Worm (Caenorhabditis elegans) whole organism, L2 larva: Measurements from ENCODE around the gene F48G7.13.

Experiments
- F13H6.1 ChIP-seq: sonication (generic microtip); optimal IDR thresholded peaks from 2 replicates; lab custom pipeline; 2016; ENCODE audit warnings: missing genetic modification characterization, missing compliant biosample characterization
- R02D3.7 ChIP-seq: fragments of 150-350 bp; optimal IDR thresholded peaks from 2 replicates; lab custom pipeline; 2014; ENCODE audit warnings: missing biosample characterization, missing genetic modification characterization
- Y55F3AM.14 ChIP-seq: fragments of 200-800 bp; sonication (Bioruptor generic); optimal IDR thresholded peaks from 2 replicates; lab custom pipeline; 2018; ENCODE audit warnings: mild to moderate bottlenecking, missing genetic modification characterization, missing compliant biosample characterization
- ZK546.5 ChIP-seq: sonication (generic microtip); optimal IDR thresholded peaks from 2 replicates; lab custom pipeline; 2017; ENCODE audit warnings: missing biosample characterization, missing genetic modification characterization
- alr-1 ChIP-seq: fragments of 150-350 bp; optimal IDR thresholded peaks from 2 replicates; lab custom pipeline; 2014; ENCODE audit warnings: missing biosample characterization, missing genetic modification characterization
- aly-2 ChIP-seq: fragments of 150-350 bp; optimal IDR thresholded peaks from 2 replicates; lab custom pipeline; 2014; ENCODE audit warnings: missing biosample characterization, missing genetic modification characterization
- ama-1 ChIP-seq: fragments of 150-350 bp; optimal IDR thresholded peaks from 2 replicates; lab custom pipeline; 2018; ENCODE audit warnings: inconsistent platforms
- ceh-16 ChIP-seq: fragments of 150-350 bp; optimal IDR thresholded peaks from 2 replicates; lab custom pipeline; 2014; ENCODE audit warnings: missing biosample characterization, missing genetic modification characterization
- ceh-82 ChIP-seq: fragments of 150-350 bp; optimal IDR thresholded peaks from 2 replicates; lab custom pipeline; 2014; ENCODE audit warnings: missing biosample characterization, missing genetic modification characterization
- crh-2 ChIP-seq: sonication (generic microtip); optimal IDR thresholded peaks from 2 replicates; lab custom pipeline; 2017; ENCODE audit warnings: missing biosample characterization, missing genetic modification characterization
- elt-1 ChIP-seq: fragments of 150-350 bp; optimal IDR thresholded peaks from 2 replicates; lab custom pipeline; 2014; ENCODE audit warnings: missing biosample characterization, missing genetic modification characterization
- fos-1 ChIP-seq: fragments of 150-350 bp; optimal IDR thresholded peaks from 2 replicates; lab custom pipeline; 2014; ENCODE audit warnings: missing biosample characterization, missing genetic modification characterization
- gmeb-1 ChIP-seq: fragments of 150-350 bp; optimal IDR thresholded peaks from 2 replicates; lab custom pipeline; 2014; ENCODE audit warnings: missing biosample characterization, missing genetic modification characterization
- lin-11 ChIP-seq: fragments of 150-350 bp; sonication (generic microtip); optimal IDR thresholded peaks from 2 replicates; lab custom pipeline; 2014; ENCODE audit warnings: missing biosample characterization, missing genetic modification characterization, inconsistent platforms, mixed read lengths
- lin-39 ChIP-seq: fragments of 150-350 bp; optimal IDR thresholded peaks from 2 replicates; lab custom pipeline; 2014; ENCODE audit warnings: missing biosample characterization, missing genetic modification reagents, missing genetic modification characterization
- lsy-2 ChIP-seq, 2 experiments: fragments of 150-350 bp in 1 of 2; sonication (generic microtip) in 1 of 2; optimal IDR thresholded peaks; 2 replicates each; lab custom pipeline; 2014 to 2017; ENCODE audit warnings: missing biosample characterization in 2 of 2, missing genetic modification characterization in 2 of 2
- mbf-1 ChIP-seq: sonication (generic microtip); optimal IDR thresholded peaks from 2 replicates; lab custom pipeline; 2017; ENCODE audit warnings: missing biosample characterization, missing genetic modification characterization
- mdl-1 ChIP-seq, 2 experiments: fragments of 150-350 bp in 1 of 2; sonication (generic microtip) in 1 of 2; optimal IDR thresholded peaks; 2 replicates each; lab custom pipeline; 2017; ENCODE audit warnings: missing biosample characterization in 2 of 2, missing genetic modification characterization in 2 of 2
- nhr-12 ChIP-seq: fragments of 150-350 bp; optimal IDR thresholded peaks from 2 replicates; lab custom pipeline; 2014; ENCODE audit warnings: missing biosample characterization, missing genetic modification characterization
- nhr-129 ChIP-seq: fragments of 150-350 bp; optimal IDR thresholded peaks from 2 replicates; lab custom pipeline; 2014; ENCODE audit warnings: missing biosample characterization, missing genetic modification characterization
- nhr-21 ChIP-seq: fragments of 150-350 bp; optimal IDR thresholded peaks from 2 replicates; lab custom pipeline; 2014; ENCODE audit warnings: missing biosample characterization, missing genetic modification characterization
- nhr-23 ChIP-seq: fragments of 150-350 bp; optimal IDR thresholded peaks from 2 replicates; lab custom pipeline; 2014; ENCODE audit warnings: missing biosample characterization, missing genetic modification reagents, missing genetic modification characterization
- nhr-237 ChIP-seq: fragments of 150-350 bp; optimal IDR thresholded peaks from 2 replicates; lab custom pipeline; 2014; ENCODE audit warnings: missing biosample characterization, missing genetic modification characterization
- nhr-6 ChIP-seq: fragments of 150-350 bp; optimal IDR thresholded peaks from 2 replicates; lab custom pipeline; 2014; ENCODE audit warnings: missing biosample characterization, missing genetic modification characterization
- nhr-77 ChIP-seq: fragments of 150-350 bp; optimal IDR thresholded peaks from 2 replicates; lab custom pipeline; 2014; ENCODE audit warnings: missing biosample characterization, missing genetic modification characterization
- peb-1 ChIP-seq: fragments of 150-350 bp; optimal IDR thresholded peaks from 2 replicates; lab custom pipeline; 2014; ENCODE audit warnings: missing biosample characterization, missing genetic modification characterization
- sem-4 ChIP-seq: fragments of 150-350 bp; optimal IDR thresholded peaks from 2 replicates; lab custom pipeline; 2014; ENCODE audit warnings: missing biosample characterization, missing genetic modification reagents, missing genetic modification characterization
- skn-1 ChIP-seq: sonication (generic microtip); optimal IDR thresholded peaks from 2 replicates; lab custom pipeline; 2017; ENCODE audit warnings: missing biosample characterization, missing genetic modification characterization
- sma-3 ChIP-seq: sonication (generic microtip); optimal IDR thresholded peaks from 2 replicates; lab custom pipeline; 2016; ENCODE audit warnings: missing genetic modification reagents, missing genetic modification characterization, missing compliant biosample characterization
- snpc-4 ChIP-seq: fragments of 150-350 bp; optimal IDR thresholded peaks from 2 replicates; lab custom pipeline; 2014; ENCODE audit warnings: missing biosample characterization, missing genetic modification characterization
- zag-1 ChIP-seq: fragments of 150-350 bp; optimal IDR thresholded peaks from 2 replicates; lab custom pipeline; 2014; ENCODE audit warnings: missing biosample characterization, missing genetic modification characterization
- ztf-1 ChIP-seq: fragments of 200-800 bp; sonication (Bioruptor generic); conservative IDR thresholded peaks from 2 replicates; pipeline ENCODE4 v1.3.6; 2022; ENCODE audit warnings: missing genetic modification characterization, missing compliant biosample characterization
- ztf-11 ChIP-seq: sonication (generic microtip); optimal IDR thresholded peaks from 2 replicates; lab custom pipeline; 2017; ENCODE audit warnings: missing biosample characterization, missing genetic modification characterization
- ztf-4 ChIP-seq: fragments of 150-350 bp; optimal IDR thresholded peaks from 2 replicates; lab custom pipeline; 2014; ENCODE audit warnings: missing biosample characterization, missing genetic modification characterization

Gene F48G7.13

DNA sequence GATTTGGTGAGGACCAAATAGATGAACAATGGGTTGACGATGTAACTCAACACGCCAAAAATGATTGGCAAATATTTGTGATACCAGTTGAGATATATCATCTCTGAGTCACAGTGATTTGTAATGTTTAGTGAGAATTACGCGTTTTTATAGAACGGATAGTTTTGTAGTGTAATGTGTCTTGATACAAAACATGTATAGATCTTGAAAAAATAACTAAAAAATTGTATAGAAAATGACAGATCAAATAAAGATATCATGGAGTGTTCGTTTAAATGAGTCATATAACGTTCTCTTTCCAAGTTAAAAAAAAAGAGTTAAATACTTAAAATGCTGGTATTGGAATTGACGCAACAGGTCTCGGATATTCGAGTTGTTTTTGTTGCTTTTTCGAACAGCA lies 39.0 kb downstream of the F48G7.13 start, which contains the start of gene srj-6:
Gene srj-6, minus strand, starts transcription at position 101 of the 400 bp plus-strand sequence.
- TF ChIP-seq ceh-16 (tag; lab: Kevin White, UChicago) (no peak), gmeb-1 (no peak), nhr-237 (tag; lab: Kevin White, UChicago) (no peak), ama-1 (lab: Kevin White, UChicago) (no peak), nhr-12 (no peak), ztf-4 (no peak), F13H6.1 (no peak), nhr-6 (no peak), mdl-1 (tag; optimal IDR thresholded peaks at IDR 0.05; lab: Kevin White, UChicago) (no peak), Y55F3AM.14 (GFP tag; lab: Kevin White, UChicago) (no peak), ceh-82 (tag; lab: Kevin White, UChicago) (no peak), sma-3 (GFP tag; lab: Kevin White, UChicago) (no peak), elt-1 (tag; lab: Kevin White, UChicago) (no peak), ZK546.5 (tag; lab: Kevin White, UChicago) (no peak), alr-1 (no peak), nhr-77 (tag; lab: Kevin White, UChicago) (no peak), ztf-11 (tag; lab: Kevin White, UChicago) (no peak), fos-1 (tag; lab: Kevin White, UChicago) (no peak), nhr-129 (tag; lab: Kevin White, UChicago) (no peak)

DNA sequence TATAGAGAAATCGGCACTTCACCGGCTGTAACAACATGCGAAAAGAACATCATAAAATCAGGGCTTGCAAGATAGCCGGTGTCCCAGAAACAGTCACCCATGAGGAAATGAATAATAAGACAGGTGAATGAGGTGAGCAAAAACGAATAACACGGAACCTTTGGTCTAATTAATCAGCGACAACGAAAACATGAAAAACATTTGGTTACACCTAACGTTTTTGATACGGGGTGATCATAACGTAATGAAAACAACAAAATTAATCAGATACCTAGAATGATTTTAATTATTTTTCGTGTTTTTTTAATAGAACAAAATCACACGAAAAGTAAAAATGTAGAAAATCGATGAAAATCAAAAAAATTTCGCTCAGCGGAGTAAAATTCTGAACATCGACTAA lies 40.4 kb downstream of the F48G7.13 start, which contains the start of gene srh-245:
Gene srh-245, minus strand, starts transcription at position 101 of the 400 bp plus-strand sequence.
- TF ChIP-seq skn-1 (tag; lab: Kevin White, UChicago) (no peak), nhr-129 (tag; lab: Kevin White, UChicago) (no peak), ceh-16 (tag; lab: Kevin White, UChicago) (no peak), crh-2 (tag; lab: Kevin White, UChicago) (no peak), lin-39 (tag; lab: Kevin White, UChicago) (no peak)

DNA sequence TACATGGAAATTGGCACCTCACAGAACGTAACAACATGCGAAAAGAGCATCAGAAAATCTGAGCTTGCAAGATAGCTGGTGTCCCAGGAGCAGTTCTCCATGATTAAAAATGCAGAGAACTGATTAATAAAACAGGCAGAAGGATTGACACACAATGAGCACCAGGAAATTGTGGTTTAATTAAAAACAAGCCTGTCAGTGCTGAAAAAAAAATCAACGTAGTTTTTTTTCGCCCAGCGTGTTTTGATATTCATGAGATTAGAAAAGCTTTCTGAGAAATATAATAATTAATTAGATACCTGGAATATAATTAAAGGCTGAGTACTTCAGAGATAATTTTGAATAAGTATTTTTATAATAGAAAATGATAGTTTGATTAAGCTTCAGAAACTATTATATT lies 42.3 kb downstream of the F48G7.13 start, which contains the start of gene srh-246:
Gene srh-246, minus strand, starts transcription at position 101 of the 400 bp plus-strand sequence.
- no peak for TF ChIP-seq ztf-1 (GFP tag; lab: Robert Waterston, UW)
- TF ChIP-seq mbf-1 (tag; lab: Kevin White, UChicago), result no peak
- no peak for TF ChIP-seq lin-11 (tag; lab: Kevin White, UChicago)
- no peak for TF ChIP-seq R02D3.7 (tag; lab: Kevin White, UChicago)
- TF ChIP-seq nhr-21 (tag; lab: Kevin White, UChicago), result no peak
- TF ChIP-seq mdl-1 (tag; optimal IDR thresholded peaks at IDR 0.05; lab: Kevin White, UChicago), result no peak
- no peak for TF ChIP-seq lin-39 (tag; lab: Kevin White, UChicago)
- TF ChIP-seq ceh-82 (tag; lab: Kevin White, UChicago), result no peak
- TF ChIP-seq lsy-2 (tag; optimal IDR thresholded peaks at IDR 0.05; lab: Kevin White, UChicago), result no peak
- TF ChIP-seq zag-1 (tag; lab: Kevin White, UChicago), result no peak

DNA sequence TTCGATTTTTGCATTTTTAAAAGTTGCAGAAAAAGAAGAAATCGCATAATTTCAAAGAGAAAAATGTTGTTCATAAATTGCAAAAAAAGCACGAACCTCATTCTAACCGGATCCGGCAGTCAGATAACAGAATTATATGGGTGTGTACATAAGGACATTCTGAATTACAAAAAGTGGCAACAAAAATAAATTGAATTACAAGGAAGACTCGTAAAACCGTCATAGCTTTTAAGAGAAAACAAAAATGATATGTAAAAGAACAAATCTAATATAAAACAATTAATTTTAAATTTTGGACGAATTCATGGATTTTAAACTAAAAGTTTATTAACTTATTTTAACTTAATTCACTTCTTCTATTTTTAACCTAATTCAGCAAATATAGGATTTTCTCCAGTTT lies 44.8 kb downstream of the F48G7.13 start, which contains the start of gene F31F4.17:
Gene F31F4.17, minus strand, starts transcription at position 101 of the 400 bp plus-strand sequence.
- no peak for TF ChIP-seq mbf-1 (tag; lab: Kevin White, UChicago)
- no peak for TF ChIP-seq nhr-12
- no peak for TF ChIP-seq aly-2
- TF ChIP-seq sem-4 (tag; lab: Kevin White, UChicago), result no peak
- TF ChIP-seq F13H6.1, result no peak
- no peak for TF ChIP-seq ztf-4

DNA sequence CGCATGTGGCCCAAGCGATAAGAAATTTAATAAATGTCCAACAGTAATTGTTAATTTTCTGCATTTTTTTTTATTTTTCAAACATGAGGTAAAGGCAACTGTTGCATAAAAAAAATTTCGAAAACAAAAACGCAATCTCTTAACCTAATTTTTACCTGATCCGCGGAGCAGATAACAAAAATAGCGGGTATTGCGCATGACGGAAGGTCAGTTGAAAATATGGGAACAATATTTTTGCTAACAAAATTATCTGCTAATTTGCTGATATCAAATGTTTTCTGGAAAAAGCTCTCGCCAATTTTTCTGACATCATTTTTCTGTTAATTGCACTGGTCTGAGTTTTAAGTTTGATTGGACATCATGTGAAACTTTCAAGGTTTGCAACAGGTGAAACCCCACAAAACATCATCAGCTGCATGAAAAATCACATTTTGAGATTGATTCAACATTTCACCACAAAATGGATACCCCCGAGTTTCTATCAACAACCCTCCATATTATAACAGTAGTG lies 49.0 kb downstream of the F48G7.13 start, which contains the start of the genes F31F4.11 and srh-266:
Gene F31F4.11, minus strand, starts transcription at position 101 of the 511 bp plus-strand sequence.
Gene srh-266, plus strand, starts transcription at position 461 of the 511 bp plus-strand sequence.
- no peak for TF ChIP-seq fos-1 (tag; lab: Kevin White, UChicago)
- no peak for TF ChIP-seq crh-2 (tag; lab: Kevin White, UChicago)
- no peak for TF ChIP-seq snpc-4 (tag; lab: Kevin White, UChicago)
- TF ChIP-seq sma-3 (GFP tag; lab: Kevin White, UChicago), result no peak
- no peak for TF ChIP-seq peb-1 (tag; lab: Kevin White, UChicago)
- no peak for TF ChIP-seq nhr-129 (tag; lab: Kevin White, UChicago)
- TF ChIP-seq sem-4 (tag; lab: Kevin White, UChicago), result no peak
- TF ChIP-seq ceh-16 (tag; lab: Kevin White, UChicago), result no peak
- TF ChIP-seq nhr-21 (tag; lab: Kevin White, UChicago), result no peak
- no peak for TF ChIP-seq R02D3.7 (tag; lab: Kevin White, UChicago)
- no peak for TF ChIP-seq ztf-11 (tag; lab: Kevin White, UChicago)
- TF ChIP-seq nhr-6, result no peak
- no peak for TF ChIP-seq ama-1 (lab: Kevin White, UChicago)
- TF ChIP-seq nhr-23, result no peak
